Worm (Caenorhabditis elegans): ENCODE data around the gene Y17G9B.2.

The Y17G9B.2 gene

DNA sequence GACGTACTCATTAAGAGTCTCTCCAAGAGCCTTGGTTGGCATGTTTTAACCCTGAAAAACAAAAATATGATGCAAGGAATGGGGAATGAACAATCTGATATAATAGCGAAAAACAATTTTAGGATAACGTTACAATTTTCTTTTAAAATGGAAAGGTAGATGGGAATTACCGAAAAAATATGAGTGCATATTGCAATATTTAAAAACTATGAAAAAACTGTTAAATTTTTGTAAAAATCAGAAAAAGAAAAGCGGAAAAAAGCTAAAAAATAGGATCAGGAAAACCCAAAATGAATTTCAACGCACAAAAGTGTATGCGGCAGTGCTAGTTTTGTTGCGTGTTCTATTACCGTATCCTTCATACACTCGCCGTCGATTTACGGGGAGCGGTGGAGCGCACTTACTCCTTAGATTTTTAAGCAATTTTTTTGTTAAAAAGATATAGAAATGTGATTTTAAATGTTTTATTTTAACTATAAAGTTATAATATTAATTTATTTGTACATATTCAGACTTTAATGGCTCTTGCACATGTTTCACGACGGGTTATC is 14.1 kb upstream of the Y17G9B.2 start, which contains the start of the genes rpl-20 and Y17G9B.5 (continued):
- peak; percentile 96 for TF ChIP-seq B0035.1 (tag; optimal IDR thresholded peaks at IDR 0.05)
- TF ChIP-seq ztf-25 (GFP tag; IDR thresholded peaks at IDR 0.05) = peak; percentile 88
- peak; percentile 98 for TF ChIP-seq F49E8.2 (tag; optimal IDR thresholded peaks at IDR 0.05; ENCODE audit: insufficient read depth)
- TF ChIP-seq F52B5.7 (tag; optimal IDR thresholded peaks at IDR 0.05) = peak; percentile 94
- TF ChIP-seq D2030.7 (GFP tag; IDR thresholded peaks at IDR 0.05) = peak; percentile 100
- peak; percentile 100 for TF ChIP-seq mcd-1 (GFP tag; IDR thresholded peaks at IDR 0.05)
- peak; percentile 100 for TF ChIP-seq pbrm-1 (GFP tag; IDR thresholded peaks at IDR 0.05)
- peak; percentile 90; the same call in 1 of the 2 replicates for TF ChIP-seq lag-1 (GFP tag; IDR thresholded peaks at IDR 0.05)
- TF ChIP-seq Y56A3A.18 (GFP tag; IDR thresholded peaks at IDR 0.05) = peak; percentile 99
- peak; percentile 99 for TF ChIP-seq F23B12.7 (tag; optimal IDR thresholded peaks at IDR 0.05; ENCODE audit: insufficient read depth)
- TF ChIP-seq dox-1 (GFP tag; IDR thresholded peaks at IDR 0.05) = peak; percentile 100
- peak; percentile 99 for TF ChIP-seq repo-1 (tag; optimal IDR thresholded peaks at IDR 0.05)
- no peak for TF ChIP-seq nfya-1 (tag; optimal IDR thresholded peaks at IDR 0.05; ENCODE audit: borderline replicate concordance, insufficient read depth)
- TF ChIP-seq ccch-3 (GFP tag; optimal IDR thresholded peaks at IDR 0.05) = peak; percentile 68
- TF ChIP-seq snpc-1.3 (tag; optimal IDR thresholded peaks at IDR 0.05; ENCODE audit: insufficient read depth) = peak; percentile 99
- TF ChIP-seq rcor-1 (GFP tag; IDR thresholded peaks at IDR 0.05) = peak; percentile 99
- peak; percentile 97 for TF ChIP-seq hmg-1.2 (GFP tag; IDR thresholded peaks at IDR 0.05)
- peak; percentile 95 for TF ChIP-seq snpc-4 (GFP tag; optimal IDR thresholded peaks at IDR 0.05)
- TF ChIP-seq snpc-4 (tag; optimal IDR thresholded peaks at IDR 0.05) = peak; percentile 95 to 97 (median 96)
- peak; percentile 87 for TF ChIP-seq attf-3 (GFP tag; conservative IDR thresholded peaks at IDR 0.05)
- peak; percentile 99 for TF ChIP-seq madf-3 (GFP tag; IDR thresholded peaks at IDR 0.05)
- TF ChIP-seq zfh-2 (GFP tag; conservative IDR thresholded peaks at IDR 0.05) = peak; percentile 72
- peak; percentile 96 for TF ChIP-seq Y67H2A.10 (GFP tag; conservative IDR thresholded peaks at IDR 0.05)
- peak; percentile 79 to 81 for TF ChIP-seq rec-8 (tag; optimal IDR thresholded peaks at IDR 0.05)
- TF ChIP-seq hlh-26 (GFP tag; conservative IDR thresholded peaks at IDR 0.05) = no peak
- peak; percentile 96 for TF ChIP-seq F22D6.2 (tag; optimal IDR thresholded peaks at IDR 0.05)
- peak; percentile 96 for TF ChIP-seq nhr-120 (GFP tag; IDR thresholded peaks at IDR 0.05)
- peak; percentile 99 for TF ChIP-seq C17E4.6 (GFP tag; IDR thresholded peaks at IDR 0.05)
- peak; percentile 96 for TF ChIP-seq ets-4 (GFP tag; optimal IDR thresholded peaks at IDR 0.05)
- TF ChIP-seq sdz-38 (tag; optimal IDR thresholded peaks at IDR 0.05) = no peak
- TF ChIP-seq F33H1.4 (GFP tag; IDR thresholded peaks at IDR 0.05) = peak; percentile 98
- peak; percentile 100 for TF ChIP-seq ztf-26 (tag; optimal IDR thresholded peaks at IDR 0.05)
- TF ChIP-seq hmg-20 (GFP tag; IDR thresholded peaks at IDR 0.05) = peak; percentile 98
- peak; percentile 99 for TF ChIP-seq F37B4.10 (GFP tag; IDR thresholded peaks at IDR 0.05)
- peak; percentile 99 for TF ChIP-seq nhr-80 (tag; optimal IDR thresholded peaks at IDR 0.05)
- TF ChIP-seq fkh-3 (tag; optimal IDR thresholded peaks at IDR 0.05) = peak; percentile 82
- peak; percentile 92 for TF ChIP-seq T07F8.4 (tag; optimal IDR thresholded peaks at IDR 0.05)
- TF ChIP-seq madf-6 (GFP tag; IDR thresholded peaks at IDR 0.05) = peak; percentile 99
- TF ChIP-seq Y95B8A.8 (GFP tag; IDR thresholded peaks at IDR 0.05) = peak; percentile 100
- peak; percentile 91 for TF ChIP-seq Y53F4B.3 (GFP tag; IDR thresholded peaks at IDR 0.05)
- TF ChIP-seq somi-1 (GFP tag; optimal IDR thresholded peaks at IDR 0.05) = peak; percentile 100
- TF ChIP-seq egl-18 (GFP tag; IDR thresholded peaks at IDR 0.05) = peak; percentile 98
- no peak for TF ChIP-seq hlh-12 (tag; optimal IDR thresholded peaks at IDR 0.05)
- peak; percentile 82 for TF ChIP-seq egrh-3 (GFP tag; IDR thresholded peaks at IDR 0.05)

Measured in whole organism, young adult.